Fruit fly (Drosophila melanogaster): ENCODE measurements around the gene CG2685.
A peak's percentile ranks its signal among the peaks of the same experiment; 100 is the strongest.

- TF ChIP-seq CG9948 (tag; optimal IDR thresholded peaks at IDR 0.05) (no peak), Snoo (tag; optimal IDR thresholded peaks at IDR 0.05) (no peak), Pif1A (GFP tag; optimal IDR thresholded peaks at IDR 0.05) (no peak), CG15710 (tag; optimal IDR thresholded peaks at IDR 0.05) (no peak), Ets98B (GFP tag; IDR thresholded peaks at IDR 0.05) (no peak), CG32121 (GFP tag; IDR thresholded peaks at IDR 0.05) (no peak), EcR (GFP tag; optimal IDR thresholded peaks at IDR 0.05) (peak; percentile 71)
Measured at dm6 chrX:2684442-2684841, 29.3 kb downstream of the CG2685 start.

Measured in whole organism, pupa.